Worm (Caenorhabditis elegans) whole organism, late embryonic: ENCODE results near the gene rpap-3.

Source experiments
- F13H6.1 ChIP-seq: sonication (generic microtip); optimal IDR thresholded peaks from 2 replicates; lab custom pipeline; 2016; ENCODE audit warnings: missing genetic modification characterization, missing compliant biosample characterization
- Y22D7AL.16 ChIP-seq: sonication (generic microtip); optimal IDR thresholded peaks from 2 replicates; lab custom pipeline; 2016; ENCODE audit warnings: missing genetic modification characterization, missing compliant biosample characterization
- ahr-1 ChIP-seq: sonication (generic microtip); optimal IDR thresholded peaks from 2 replicates; lab custom pipeline; 2016; ENCODE audit warnings: missing genetic modification characterization, missing compliant biosample characterization
- ama-1 ChIP-seq: fragments of 150-350 bp; optimal IDR thresholded peaks from 2 replicates; lab custom pipeline; 2014
- ceh-18 ChIP-seq: sonication (generic microtip); optimal IDR thresholded peaks from 2 replicates; lab custom pipeline; 2016; ENCODE audit warnings: missing genetic modification characterization, missing compliant biosample characterization
- ceh-19 ChIP-seq: fragments of 200-800 bp; sonication (Bioruptor generic); optimal IDR thresholded peaks from 2 replicates; lab custom pipeline; 2018; ENCODE audit warnings: mild to moderate bottlenecking, missing genetic modification characterization, missing compliant biosample characterization
- ceh-2 ChIP-seq: sonication (generic microtip); optimal IDR thresholded peaks from 2 replicates; lab custom pipeline; 2016; ENCODE audit warnings: missing genotype, missing genetic modification characterization, missing compliant biosample characterization
- ceh-24 ChIP-seq: sonication (generic microtip); optimal IDR thresholded peaks from 2 replicates; lab custom pipeline; 2016; ENCODE audit warnings: mild to moderate bottlenecking, missing genetic modification characterization, missing compliant biosample characterization
- ceh-30 ChIP-seq: fragments of 150-350 bp; optimal IDR thresholded peaks from 2 replicates; lab custom pipeline; 2014; ENCODE audit warnings: missing biosample characterization, missing genetic modification characterization
- ceh-31 ChIP-seq: sonication (generic microtip); optimal IDR thresholded peaks from 2 replicates; lab custom pipeline; 2016; ENCODE audit warnings: missing genetic modification characterization, missing compliant biosample characterization
- ceh-34 ChIP-seq: sonication (generic microtip); optimal IDR thresholded peaks from 2 replicates; lab custom pipeline; 2016; ENCODE audit warnings: mild to moderate bottlenecking, missing genetic modification characterization, missing compliant biosample characterization
- ceh-48 ChIP-seq: sonication (generic microtip); optimal IDR thresholded peaks from 2 replicates; lab custom pipeline; 2016; ENCODE audit warnings: missing genetic modification characterization, inconsistent platforms, missing compliant biosample characterization
- ceh-9 ChIP-seq: sonication (generic microtip); optimal IDR thresholded peaks from 2 replicates; lab custom pipeline; 2016; ENCODE audit warnings: mild to moderate bottlenecking, missing genetic modification characterization, inconsistent platforms, missing compliant biosample characterization
- che-1 ChIP-seq: sonication (generic microtip); optimal IDR thresholded peaks from 2 replicates; lab custom pipeline; 2016; ENCODE audit warnings: mild to moderate bottlenecking, missing genetic modification characterization, missing compliant biosample characterization
- elt-2 ChIP-seq: sonication (generic microtip); optimal IDR thresholded peaks from 2 replicates; lab custom pipeline; 2016; ENCODE audit warnings: missing genetic modification reagents, missing genetic modification characterization, missing compliant biosample characterization
- ets-4 ChIP-seq: sonication (generic microtip); optimal IDR thresholded peaks from 2 replicates; lab custom pipeline; 2016; ENCODE audit warnings: missing genetic modification characterization, missing compliant biosample characterization
- fkh-10 ChIP-seq: fragments of 150-350 bp; optimal IDR thresholded peaks from 2 replicates; lab custom pipeline; 2014; ENCODE audit warnings: missing biosample characterization, missing genetic modification reagents, missing genetic modification characterization
- fkh-6 ChIP-seq: sonication (generic microtip); optimal IDR thresholded peaks from 2 replicates; lab custom pipeline; 2016; ENCODE audit warnings: missing genetic modification characterization, missing compliant biosample characterization
- gmeb-2 ChIP-seq: sonication (generic microtip); optimal IDR thresholded peaks from 2 replicates; lab custom pipeline; 2016; ENCODE audit warnings: missing genetic modification characterization, inconsistent platforms, missing compliant biosample characterization
- hlh-13 ChIP-seq: fragments of 200-800 bp; sonication (Bioruptor generic); optimal IDR thresholded peaks from 2 replicates; lab custom pipeline; 2018; ENCODE audit warnings: mild to moderate bottlenecking, missing genetic modification characterization, missing compliant biosample characterization
- hlh-30 ChIP-seq: sonication (generic microtip); optimal IDR thresholded peaks from 2 replicates; lab custom pipeline; 2017; ENCODE audit warnings: antibody characterized with exemption, missing genetic modification characterization, missing compliant biosample characterization; ENCODE audit not compliant: insufficient read depth
- hlh-6 ChIP-seq: sonication (generic microtip); optimal IDR thresholded peaks from 2 replicates; lab custom pipeline; 2016; ENCODE audit warnings: missing genotype, missing genetic modification characterization, missing compliant biosample characterization
- lim-6 ChIP-seq: sonication (generic microtip); optimal IDR thresholded peaks from 2 replicates; lab custom pipeline; 2016; ENCODE audit warnings: missing genetic modification characterization, missing compliant biosample characterization
- lin-11 ChIP-seq: fragments of 200-800 bp; sonication (Bioruptor generic); optimal IDR thresholded peaks from 2 replicates; lab custom pipeline; 2018; ENCODE audit warnings: mild to moderate bottlenecking, missing genetic modification characterization, missing compliant biosample characterization
- madf-2 ChIP-seq: sonication (generic microtip); optimal IDR thresholded peaks from 2 replicates; lab custom pipeline; 2017; ENCODE audit warnings: missing genetic modification characterization, missing compliant biosample characterization
- nfya-1 ChIP-seq: sonication (generic microtip); optimal IDR thresholded peaks from 2 replicates; lab custom pipeline; 2017; ENCODE audit warnings: missing genetic modification characterization, mild to moderate bottlenecking, missing compliant biosample characterization, antibody characterized with exemption, moderate library complexity
- nhr-232 ChIP-seq: sonication (generic microtip); optimal IDR thresholded peaks from 2 replicates; lab custom pipeline; 2016; ENCODE audit warnings: missing genetic modification characterization, missing compliant biosample characterization
- npax-4 ChIP-seq: sonication (generic microtip); optimal IDR thresholded peaks from 2 replicates; lab custom pipeline; 2016; ENCODE audit warnings: missing genetic modification characterization, missing compliant biosample characterization
- odd-2 ChIP-seq: sonication (generic microtip); optimal IDR thresholded peaks from 2 replicates; lab custom pipeline; 2017; ENCODE audit warnings: antibody characterized with exemption, mild to moderate bottlenecking, missing genetic modification characterization, missing compliant biosample characterization
- pat-9 ChIP-seq: fragments of 200-800 bp; sonication (Bioruptor generic); optimal IDR thresholded peaks from 2 replicates; lab custom pipeline; 2018; ENCODE audit warnings: mild to moderate bottlenecking, missing genetic modification characterization, moderate library complexity, missing compliant biosample characterization
- pax-1 ChIP-seq: fragments of 150-350 bp; optimal IDR thresholded peaks from 2 replicates; lab custom pipeline; 2014; ENCODE audit warnings: missing biosample characterization, missing genetic modification characterization
- pha-2 ChIP-seq: sonication (generic microtip); optimal IDR thresholded peaks from 2 replicates; lab custom pipeline; 2017; ENCODE audit warnings: mild to moderate bottlenecking, missing genetic modification characterization, missing compliant biosample characterization
- pha-4 ChIP-seq: fragments of 150-350 bp; optimal IDR thresholded peaks from 2 replicates; lab custom pipeline; 2018; ENCODE audit warnings: missing biosample characterization, missing genetic modification reagents, missing genetic modification characterization
- pqm-1 ChIP-seq: sonication (generic microtip); optimal IDR thresholded peaks from 2 replicates; lab custom pipeline; 2016; ENCODE audit warnings: missing genetic modification characterization, missing compliant biosample characterization
- ref-2 ChIP-seq: sonication (generic microtip); optimal IDR thresholded peaks from 2 replicates; lab custom pipeline; 2016; ENCODE audit warnings: missing genetic modification characterization, missing compliant biosample characterization
- syd-9 ChIP-seq: sonication (generic microtip); optimal IDR thresholded peaks from 2 replicates; lab custom pipeline; 2016; ENCODE audit warnings: mild to moderate bottlenecking, missing genetic modification characterization, moderate library complexity, missing compliant biosample characterization
- tbx-2 ChIP-seq: sonication (generic microtip); optimal IDR thresholded peaks from 2 replicates; lab custom pipeline; 2016; ENCODE audit warnings: missing genetic modification characterization, missing compliant biosample characterization
- unc-42 ChIP-seq: sonication (generic microtip); optimal IDR thresholded peaks from 2 replicates; lab custom pipeline; 2016; ENCODE audit warnings: missing genotype, missing genetic modification characterization, missing compliant biosample characterization
- unc-55 ChIP-seq: sonication (generic microtip); optimal IDR thresholded peaks from 2 replicates; lab custom pipeline; 2017; ENCODE audit warnings: missing biosample characterization, missing genetic modification reagents, missing genetic modification characterization
- zip-5 ChIP-seq: sonication (generic microtip); optimal IDR thresholded peaks from 2 replicates; lab custom pipeline; 2016; ENCODE audit warnings: missing genetic modification characterization, missing compliant biosample characterization

rpap-3 gene

ce11 chrIV:7790151-7790691 lies 11.5 kb upstream of the rpap-3 start:
- TF ChIP-seq npax-4 = no peak
- no peak for TF ChIP-seq ceh-18 (tag; lab: Kevin White, UChicago)
- TF ChIP-seq hlh-6 (tag; lab: Kevin White, UChicago) = peak; percentile 10
- no peak for TF ChIP-seq madf-2 (tag; lab: Kevin White, UChicago)
- no peak for TF ChIP-seq fkh-10 (GFP tag; lab: Kevin White, UChicago)
- no peak for TF ChIP-seq gmeb-2 (tag; lab: Kevin White, UChicago)

DNA sequence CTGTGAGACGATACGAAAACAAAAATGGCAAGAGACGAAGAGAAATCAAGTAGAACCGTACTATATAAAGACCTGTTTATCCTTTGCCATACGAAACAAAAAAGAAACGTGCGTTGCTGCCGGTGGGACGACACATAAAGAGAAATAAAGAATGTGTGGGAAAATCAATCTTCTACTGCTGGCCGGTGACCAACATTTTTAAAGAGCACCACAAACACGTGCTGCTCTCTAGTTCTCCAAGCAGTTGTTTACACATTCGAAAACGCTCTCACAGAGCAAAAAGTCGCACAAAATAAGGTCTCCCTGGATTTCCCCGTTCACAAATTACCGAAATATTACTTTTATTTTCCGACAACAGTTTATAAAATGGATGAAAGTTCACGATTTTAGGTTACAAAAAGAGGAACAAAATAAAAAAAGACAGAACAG lies 10.8 kb upstream of the rpap-3 start, which contains the start of gene imp-3:
imp-3 (minus strand) TSS at position 93 of the 429 bp plus-strand sequence.
- TF ChIP-seq Y22D7AL.16 (tag; lab: Kevin White, UChicago) (no peak), ets-4 (tag; lab: Kevin White, UChicago) (no peak), hlh-30 (tag; lab: Kevin White, UChicago) (peak; percentile 12), ceh-48 (tag; lab: Kevin White, UChicago) (peak; percentile 22), pat-9 (tag; lab: Kevin White, UChicago) (no peak), ceh-34 (tag; lab: Kevin White, UChicago) (peak; percentile 1), lin-11 (tag; lab: Kevin White, UChicago) (peak; percentile 5), ama-1 (peak; percentile 54)

DNA sequence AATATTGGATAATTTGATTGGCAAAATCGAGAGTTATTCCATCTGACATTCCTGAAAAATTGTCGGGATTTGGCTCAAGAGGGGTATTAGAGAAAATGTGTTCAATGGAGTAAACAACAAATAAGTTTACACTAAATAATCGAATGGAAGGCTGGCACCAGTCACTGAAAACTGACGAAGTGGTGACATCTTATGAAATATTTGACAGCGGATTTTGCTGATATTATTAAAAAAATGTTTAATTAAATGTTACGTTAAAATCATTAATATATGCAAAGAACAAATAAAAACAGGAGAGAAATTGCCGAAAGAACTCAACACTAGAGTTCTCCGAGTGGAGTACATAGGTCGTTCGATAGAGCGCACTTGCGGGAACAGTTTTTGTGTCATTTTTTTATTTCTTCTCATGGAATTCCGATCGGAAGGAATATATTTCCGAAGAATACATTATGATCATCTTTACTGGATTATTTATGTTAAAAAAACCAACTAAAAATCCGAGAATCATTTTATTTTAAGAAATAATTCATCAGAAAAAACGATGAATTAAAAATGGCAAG lies 6.8 kb upstream of the rpap-3 start, which contains the start of gene tag-322:
tag-322 (minus strand) TSS at position 51 of the 560 bp plus-strand sequence.
- TF ChIP-seq nfya-1 (tag; lab: Kevin White, UChicago) (peak; percentile 31), ceh-31 (no peak), unc-55 (peak; percentile 1)

- no peak for TF ChIP-seq unc-42 (tag; lab: Kevin White, UChicago)
- TF ChIP-seq F13H6.1 = no peak
- no peak for TF ChIP-seq pha-2 (tag; lab: Kevin White, UChicago)
- no peak for TF ChIP-seq pax-1 (tag; lab: Kevin White, UChicago)
- TF ChIP-seq ceh-30 (tag; lab: Kevin White, UChicago) = no peak
- TF ChIP-seq ceh-24 = no peak
- TF ChIP-seq elt-2 (tag; lab: Kevin White, UChicago) = no peak
- no peak for TF ChIP-seq pat-9 (tag; lab: Kevin White, UChicago)
- no peak for TF ChIP-seq tbx-2 (tag; lab: Kevin White, UChicago)
- no peak for TF ChIP-seq syd-9 (tag; lab: Kevin White, UChicago)
- TF ChIP-seq zip-5 (tag; lab: Kevin White, UChicago) = no peak
- no peak for TF ChIP-seq npax-4
- no peak for TF ChIP-seq nhr-232 (tag; lab: Kevin White, UChicago)
Observed at ce11 chrIV:7783801-7784411, 5.1 kb upstream of the rpap-3 start, which contains the start of gene tag-321. Gene tag-321 (minus strand): TSS chrIV:7783851.

ce11 chrIV:7782292-7782691 lies 3.5 kb upstream of the rpap-3 start, which contains the start of gene sec-10:
Gene sec-10 (minus strand): TSS chrIV:7782499.
- TF ChIP-seq ceh-2 (tag; lab: Kevin White, UChicago) = no peak
- TF ChIP-seq ceh-18 (tag; lab: Kevin White, UChicago) = no peak
- TF ChIP-seq che-1 (tag; lab: Kevin White, UChicago) = no peak
- TF ChIP-seq ceh-19 = no peak
- no peak for TF ChIP-seq lin-11 (tag; lab: Kevin White, UChicago)
- TF ChIP-seq fkh-6 (tag; lab: Kevin White, UChicago) = no peak
- no peak for TF ChIP-seq F13H6.1
- no peak for TF ChIP-seq ref-2 (tag; lab: Kevin White, UChicago)
- no peak for TF ChIP-seq pat-9 (tag; lab: Kevin White, UChicago)
- TF ChIP-seq ahr-1 (tag; lab: Kevin White, UChicago) = no peak
- no peak for TF ChIP-seq madf-2 (tag; lab: Kevin White, UChicago)
- TF ChIP-seq ceh-9 (tag; lab: Kevin White, UChicago) = no peak
- no peak for TF ChIP-seq ets-4 (tag; lab: Kevin White, UChicago)
- no peak for TF ChIP-seq pha-4 (tag; lab: Kevin White, UChicago)
- TF ChIP-seq hlh-13 (GFP tag; lab: Kevin White, UChicago) = no peak
- no peak for TF ChIP-seq ceh-34 (tag; lab: Kevin White, UChicago)
- no peak for TF ChIP-seq odd-2 (tag; lab: Kevin White, UChicago)
- TF ChIP-seq lim-6 = no peak
- TF ChIP-seq pqm-1 (tag; lab: Kevin White, UChicago) = no peak
